Worm (Caenorhabditis elegans) whole organism, L2 larva: ENCODE data around the gene F58E2.5.

Source experiments
- R02D3.7 ChIP-seq: fragments of 150-350 bp; optimal IDR thresholded peaks from 2 replicates; lab custom pipeline; 2014; ENCODE audit warnings: missing biosample characterization, missing genetic modification characterization
- alr-1 ChIP-seq: fragments of 150-350 bp; optimal IDR thresholded peaks from 2 replicates; lab custom pipeline; 2014; ENCODE audit warnings: missing biosample characterization, missing genetic modification characterization
- ceh-16 ChIP-seq: fragments of 150-350 bp; optimal IDR thresholded peaks from 2 replicates; lab custom pipeline; 2014; ENCODE audit warnings: missing biosample characterization, missing genetic modification characterization
- egl-27 ChIP-seq: sonication (generic microtip); optimal IDR thresholded peaks from 3 replicates; lab custom pipeline; 2017; ENCODE audit warnings: missing biosample characterization, missing genetic modification reagents, missing genetic modification characterization
- nhr-12 ChIP-seq: fragments of 150-350 bp; optimal IDR thresholded peaks from 2 replicates; lab custom pipeline; 2014; ENCODE audit warnings: missing biosample characterization, missing genetic modification characterization
- nhr-77 ChIP-seq: fragments of 150-350 bp; optimal IDR thresholded peaks from 2 replicates; lab custom pipeline; 2014; ENCODE audit warnings: missing biosample characterization, missing genetic modification characterization

DNA sequence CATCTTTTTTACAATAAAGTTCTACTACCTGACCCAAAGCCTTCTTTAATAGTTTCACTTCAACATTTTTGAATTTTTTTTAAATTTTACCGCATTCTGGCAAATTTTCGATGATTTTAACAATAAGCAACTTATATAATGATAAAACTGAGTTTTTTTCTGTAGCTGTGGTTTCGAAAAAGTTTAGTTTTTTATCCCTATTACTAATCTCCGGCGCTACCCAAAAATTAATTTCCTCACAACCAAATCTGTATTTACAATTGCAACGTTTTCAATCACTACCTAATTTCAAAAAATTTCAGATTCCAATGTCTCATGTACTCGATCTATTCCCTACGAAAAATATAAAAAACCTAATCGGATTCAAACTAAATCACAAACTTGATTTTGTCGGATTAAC, 22.4 kb downstream of the F58E2.5 start, which contains the start of gene F58E2.3:
- TF ChIP-seq egl-27 (tag; lab: Kevin White, UChicago): no peak
- TF ChIP-seq ceh-16 (tag; lab: Kevin White, UChicago): no peak
- TF ChIP-seq nhr-12 (tag; lab: Kevin White, UChicago): no peak
- no peak for TF ChIP-seq R02D3.7 (tag; lab: Kevin White, UChicago)
- TF ChIP-seq nhr-77 (tag; lab: Kevin White, UChicago): no peak
- no peak for TF ChIP-seq alr-1
